Worm (Caenorhabditis elegans): Measurements from ENCODE around the gene cah-3.

DNA sequence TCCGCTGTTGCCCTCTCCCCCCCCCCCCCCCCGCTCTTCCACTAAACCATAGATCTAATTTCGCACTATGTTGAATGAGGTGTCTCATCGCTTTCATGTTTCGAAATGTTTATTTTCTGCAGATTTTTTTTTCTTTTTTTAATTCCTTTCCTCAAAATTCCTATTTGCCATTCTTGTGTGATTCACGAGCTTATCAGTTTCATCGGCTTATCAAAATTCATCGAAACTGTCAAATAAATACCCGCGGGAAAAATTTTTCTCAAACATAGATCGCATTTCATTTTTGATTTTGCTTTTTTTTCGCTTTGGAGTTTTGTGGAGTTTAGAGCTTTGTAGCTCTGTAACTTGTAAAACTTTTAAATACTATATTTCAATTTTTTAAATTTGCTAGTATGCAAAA lies 3.2 kb upstream of the cah-3 start:
- TF ChIP-seq ama-1 (optimal IDR thresholded peaks at IDR 0.05) (no peak), ceh-9 (tag; optimal IDR thresholded peaks at IDR 0.05) (no peak), unc-86 (tag; optimal IDR thresholded peaks at IDR 0.05) (no peak), pax-1 (tag; optimal IDR thresholded peaks at IDR 0.05) (no peak), unc-55 (GFP tag; optimal IDR thresholded peaks at IDR 0.05) (no peak), ceh-6 (GFP tag; optimal IDR thresholded peaks at IDR 0.05) (no peak), ceh-30 (tag; optimal IDR thresholded peaks at IDR 0.05) (no peak), C08G9.2 (tag; optimal IDR thresholded peaks at IDR 0.05) (no peak), elt-4 (tag; optimal IDR thresholded peaks at IDR 0.05) (no peak), npax-4 (tag; optimal IDR thresholded peaks at IDR 0.05) (no peak)
